Worm (Caenorhabditis elegans) whole organism, young adult: ENCODE data around the gene srh-149.

ENCODE experiments used
- C17E4.6 ChIP-seq: fragments of 200-800 bp; sonication (Bioruptor generic); IDR thresholded peaks from 2 replicates; pipeline ENCODE4 v1.3.6; 2022; ENCODE audit warnings: missing genetic modification reagents, missing genetic modification characterization, missing compliant biosample characterization
- dox-1 ChIP-seq: fragments of 200-800 bp; sonication (Bioruptor generic); IDR thresholded peaks from 2 replicates; pipeline ENCODE4 v1.3.6; 2022; ENCODE audit warnings: missing genetic modification reagents, missing genetic modification characterization, missing compliant biosample characterization
- hmg-20 ChIP-seq: fragments of 200-800 bp; sonication (Bioruptor generic); IDR thresholded peaks from 2 replicates; pipeline ENCODE4 v1.3.6; 2022; ENCODE audit warnings: missing genetic modification reagents, missing genetic modification characterization, missing compliant biosample characterization
- nfya-2 ChIP-seq: fragments of 200-800 bp; sonication (Bioruptor generic); IDR thresholded peaks from 2 replicates; pipeline ENCODE4 v1.3.6; 2022; ENCODE audit warnings: missing genetic modification reagents, missing genetic modification characterization, missing compliant biosample characterization

srh-149 gene

DNA sequence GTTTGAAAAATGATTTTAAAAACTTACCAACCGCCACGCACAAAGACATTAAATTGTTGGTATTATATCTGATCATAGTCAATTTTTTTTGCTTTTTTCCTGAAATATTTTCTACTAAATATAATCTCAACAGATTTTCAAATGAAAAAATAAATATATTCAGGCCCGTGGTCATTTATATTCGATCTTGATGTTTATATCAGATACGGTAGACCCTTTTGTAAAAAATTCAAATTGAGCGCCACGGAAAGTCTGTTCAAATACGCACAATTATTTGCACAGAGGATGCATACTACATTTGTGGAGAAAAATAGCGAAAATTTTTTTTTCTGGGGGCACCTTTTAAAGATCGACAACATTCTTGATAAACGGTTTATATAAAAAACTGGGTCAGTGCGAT, 48.6 kb downstream of the srh-149 start, which contains the start of gene T26E4.4:
TSS of gene T26E4.4 (minus strand) at position 101 of the 400 bp plus-strand sequence.
- TF ChIP-seq hmg-20 (no peak), nfya-2 (GFP tag; lab: Robert Waterston, UW) (no peak), C17E4.6 (GFP tag; lab: Robert Waterston, UW) (no peak), dox-1 (GFP tag; lab: Robert Waterston, UW) (no peak)
